Fruit fly (Drosophila melanogaster) whole organism, pupa: ENCODE measurements around the gene Cdc5.
A peak's percentile ranks its signal among the peaks of the same experiment; 100 is the strongest.

Source experiments
- CG10348 ChIP-seq: fragments of 200-800 bp; sonication (Bioruptor generic); IDR thresholded peaks from 2 replicates; pipeline ENCODE4 v1.3.6; 2022; ENCODE audit warnings: missing biosample characterization, missing genetic modification characterization
- CG12605 ChIP-seq: fragments of 200-800 bp; sonication (Bioruptor generic); IDR thresholded peaks from 2 replicates; pipeline ENCODE4 v1.3.6; 2022; ENCODE audit warnings: missing biosample characterization, missing genetic modification characterization
- CG13204 ChIP-seq: fragments of 200-800 bp; sonication (Bioruptor generic); optimal IDR thresholded peaks from 2 replicates; lab custom pipeline; 2018; ENCODE audit warnings: missing biosample characterization, mild to moderate bottlenecking, missing genetic modification characterization, moderate library complexity
- CG14655 ChIP-seq: fragments of 200-800 bp; sonication (Bioruptor generic); optimal IDR thresholded peaks from 3 replicates; lab custom pipeline; 2017; ENCODE audit warnings: mild to moderate bottlenecking, missing biosample characterization, missing genetic modification reagents, missing genetic modification characterization
- CG15710 ChIP-seq: fragments of 200-800 bp; sonication (Bioruptor generic); optimal IDR thresholded peaks from 2 replicates; lab custom pipeline; 2018; ENCODE audit warnings: missing biosample characterization, mild to moderate bottlenecking, missing genetic modification characterization, moderate library complexity
- CG17806 ChIP-seq: fragments of 200-800 bp; sonication (Bioruptor generic); optimal IDR thresholded peaks from 2 replicates; lab custom pipeline; 2018; ENCODE audit warnings: missing biosample characterization, mild to moderate bottlenecking, missing genetic modification characterization, moderate library complexity
- CG32121 ChIP-seq: fragments of 200-800 bp; sonication (Bioruptor generic); IDR thresholded peaks from 2 replicates; pipeline ENCODE4 v1.3.6; 2022; ENCODE audit warnings: missing biosample characterization, missing genetic modification characterization
- CG34367 ChIP-seq: fragments of 200-800 bp; sonication (Bioruptor generic); optimal IDR thresholded peaks from 2 replicates; lab custom pipeline; 2018; ENCODE audit warnings: missing biosample characterization, mild to moderate bottlenecking, missing genetic modification characterization
- CG4496 ChIP-seq: fragments of 200-800 bp; sonication (Bioruptor generic); IDR thresholded peaks from 3 replicates; pipeline ENCODE4 v1.3.6; 2022; ENCODE audit warnings: missing biosample characterization, missing genetic modification characterization
- CG8159 ChIP-seq: fragments of 200-800 bp; sonication (Bioruptor generic); optimal IDR thresholded peaks from 3 replicates; lab custom pipeline; 2018; ENCODE audit warnings: missing biosample characterization, mild to moderate bottlenecking, missing genetic modification characterization, moderate library complexity
- CG8301 ChIP-seq: fragments of 200-800 bp; sonication (Bioruptor generic); optimal IDR thresholded peaks from 2 replicates; lab custom pipeline; 2018; ENCODE audit warnings: missing biosample characterization, mild to moderate bottlenecking, missing genetic modification characterization
- CG9948 ChIP-seq: fragments of 200-800 bp; sonication (Bioruptor generic); optimal IDR thresholded peaks from 2 replicates; lab custom pipeline; 2018; ENCODE audit warnings: missing biosample characterization, mild to moderate bottlenecking, missing genetic modification characterization, moderate library complexity
- D1 ChIP-seq: fragments of 200-800 bp; sonication (Bioruptor generic); optimal IDR thresholded peaks from 2 replicates; lab custom pipeline; 2018; ENCODE audit warnings: missing biosample characterization, mild to moderate bottlenecking, missing genetic modification characterization, moderate library complexity
- EcR ChIP-seq: fragments of 200-800 bp; sonication (Bioruptor generic); optimal IDR thresholded peaks from 3 replicates; lab custom pipeline; 2019; ENCODE audit warnings: missing biosample characterization, missing genetic modification characterization, mild to moderate bottlenecking, moderate library complexity, missing genetic modification reagents
- Ets98B ChIP-seq: fragments of 200-800 bp; sonication (Bioruptor generic); IDR thresholded peaks from 2 replicates; pipeline ENCODE4 v1.3.6; 2022; ENCODE audit warnings: missing biosample characterization, missing genetic modification characterization
- Pif1A ChIP-seq: fragments of 200-800 bp; sonication (Bioruptor generic); optimal IDR thresholded peaks from 3 replicates; lab custom pipeline; 2016; ENCODE audit warnings: missing biosample characterization, missing genetic modification characterization
- Pif1B ChIP-seq: fragments of 200-800 bp; sonication (Bioruptor generic); optimal IDR thresholded peaks from 3 replicates; lab custom pipeline; 2016; ENCODE audit warnings: missing biosample characterization, missing genetic modification characterization
- Snoo ChIP-seq: fragments of 200-800 bp; sonication (Bioruptor generic); optimal IDR thresholded peaks from 3 replicates; lab custom pipeline; 2017; ENCODE audit warnings: missing biosample characterization, mild to moderate bottlenecking, missing genetic modification characterization, inconsistent platforms
- fd96Ca ChIP-seq: fragments of 200-800 bp; sonication (Bioruptor generic); IDR thresholded peaks from 3 replicates; pipeline ENCODE4 v1.3.6; 2022; ENCODE audit warnings: missing biosample characterization, missing genetic modification characterization
- gl ChIP-seq: fragments of 200-800 bp; sonication (Bioruptor generic); optimal IDR thresholded peaks from 2 replicates; lab custom pipeline; 2018; ENCODE audit warnings: missing biosample characterization, mild to moderate bottlenecking, missing genetic modification characterization
- rn ChIP-seq: fragments of 200-800 bp; sonication (Bioruptor generic); IDR thresholded peaks from 2 replicates; pipeline ENCODE4 v1.3.6; 2022; ENCODE audit warnings: missing biosample characterization, missing genetic modification characterization

The Cdc5 gene

dm6 chr3L:350651-351228, 10.4 kb downstream of the Cdc5 start:
- no peak for TF ChIP-seq Snoo (tag; lab: Kevin White, UChicago)
- peak; percentile 72 for TF ChIP-seq CG12605 (GFP tag; lab: Robert Waterston, UW)
- no peak for TF ChIP-seq EcR (GFP tag; lab: Kevin White, UChicago)
- TF ChIP-seq D1 (tag; lab: Kevin White, UChicago), result no peak
- TF ChIP-seq gl (tag; lab: Kevin White, UChicago), result no peak
- peak; percentile 50 for TF ChIP-seq CG17806 (tag; lab: Kevin White, UChicago)
- no peak for TF ChIP-seq CG8159 (tag; lab: Kevin White, UChicago)
- peak; percentile 71 for TF ChIP-seq CG9948 (tag; lab: Kevin White, UChicago)
- peak; percentile 63 for TF ChIP-seq Ets98B (GFP tag; lab: Robert Waterston, UW)
- TF ChIP-seq CG32121 (GFP tag; lab: Robert Waterston, UW), result peak; percentile 82
- peak; percentile 82 for TF ChIP-seq CG4496 (GFP tag; lab: Robert Waterston, UW)
- TF ChIP-seq rn (GFP tag; lab: Robert Waterston, UW), result peak; percentile 39; the same call in 1 of the 2 replicates
- TF ChIP-seq CG15710 (tag; lab: Kevin White, UChicago), result peak; percentile 8
- no peak for TF ChIP-seq CG8301 (tag; lab: Kevin White, UChicago)

- TF ChIP-seq Snoo (tag; lab: Kevin White, UChicago) (no peak), CG15710 (tag; lab: Kevin White, UChicago) (no peak), D1 (tag; lab: Kevin White, UChicago) (no peak), CG34367 (tag; lab: Kevin White, UChicago) (no peak), fd96Ca (GFP tag; lab: Robert Waterston, UW) (no peak), CG17806 (tag; lab: Kevin White, UChicago) (no peak), CG8159 (tag; lab: Kevin White, UChicago) (no peak), EcR (GFP tag; lab: Kevin White, UChicago) (no peak), Ets98B (GFP tag; lab: Robert Waterston, UW) (no peak), CG4496 (GFP tag; lab: Robert Waterston, UW) (no peak)
Measured at dm6 chr3L:349751-350150, 11.4 kb downstream of the Cdc5 start.

DNA sequence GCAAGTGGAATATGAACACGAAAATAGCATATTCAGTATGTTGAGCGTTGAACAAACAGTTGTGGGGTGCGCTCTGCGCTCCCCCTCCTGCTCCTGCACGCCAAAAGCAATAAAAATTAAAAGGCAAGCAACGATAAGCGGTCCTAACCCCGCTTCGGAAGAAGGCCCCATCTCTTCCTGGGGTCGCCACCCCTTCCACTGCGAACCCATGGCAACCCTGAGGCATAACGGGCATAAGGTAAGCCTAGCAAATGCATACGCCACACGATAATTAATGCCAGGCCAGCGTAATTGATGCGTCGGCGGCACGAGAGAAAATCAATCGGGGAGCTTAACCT, 12.8 kb downstream of the Cdc5 start:
- TF ChIP-seq CG17806 (tag; lab: Kevin White, UChicago) (no peak), CG13204 (no peak), EcR (GFP tag; lab: Kevin White, UChicago) (no peak)

dm6 chr3L:347641-348405, 13.4 kb downstream of the Cdc5 start:
- TF ChIP-seq CG4496 (GFP tag; lab: Robert Waterston, UW) (peak; percentile 92), Pif1B (GFP tag; lab: Kevin White, UChicago) (peak; percentile 86), CG9948 (tag; lab: Kevin White, UChicago) (peak; percentile 82), CG34367 (tag; lab: Kevin White, UChicago) (peak; percentile 81), CG8301 (tag; lab: Kevin White, UChicago) (peak; percentile 92), rn (GFP tag; lab: Robert Waterston, UW) (peak; percentile 87), CG32121 (GFP tag; lab: Robert Waterston, UW) (peak; percentile 90), CG8159 (tag; lab: Kevin White, UChicago) (peak; percentile 83), fd96Ca (GFP tag; lab: Robert Waterston, UW) (peak; percentile 91), CG13204 (peak; percentile 53), EcR (GFP tag; lab: Kevin White, UChicago) (peak; percentile 55), Pif1A (GFP tag; lab: Kevin White, UChicago) (peak; percentile 90), gl (tag; lab: Kevin White, UChicago) (peak; percentile 72), CG17806 (tag; lab: Kevin White, UChicago) (peak; percentile 84), Ets98B (GFP tag; lab: Robert Waterston, UW) (peak; percentile 93), CG10348 (GFP tag; lab: Robert Waterston, UW) (0 out of 2 replicates have a peak, but pooled peaks have one; percentile 39), CG15710 (tag; lab: Kevin White, UChicago) (peak; percentile 82), Snoo (tag; lab: Kevin White, UChicago) (peak; percentile 76), CG12605 (GFP tag; lab: Robert Waterston, UW) (peak; percentile 83), D1 (tag; lab: Kevin White, UChicago) (peak; percentile 36), CG14655 (GFP tag; lab: Kevin White, UChicago) (peak; percentile 95)

DNA sequence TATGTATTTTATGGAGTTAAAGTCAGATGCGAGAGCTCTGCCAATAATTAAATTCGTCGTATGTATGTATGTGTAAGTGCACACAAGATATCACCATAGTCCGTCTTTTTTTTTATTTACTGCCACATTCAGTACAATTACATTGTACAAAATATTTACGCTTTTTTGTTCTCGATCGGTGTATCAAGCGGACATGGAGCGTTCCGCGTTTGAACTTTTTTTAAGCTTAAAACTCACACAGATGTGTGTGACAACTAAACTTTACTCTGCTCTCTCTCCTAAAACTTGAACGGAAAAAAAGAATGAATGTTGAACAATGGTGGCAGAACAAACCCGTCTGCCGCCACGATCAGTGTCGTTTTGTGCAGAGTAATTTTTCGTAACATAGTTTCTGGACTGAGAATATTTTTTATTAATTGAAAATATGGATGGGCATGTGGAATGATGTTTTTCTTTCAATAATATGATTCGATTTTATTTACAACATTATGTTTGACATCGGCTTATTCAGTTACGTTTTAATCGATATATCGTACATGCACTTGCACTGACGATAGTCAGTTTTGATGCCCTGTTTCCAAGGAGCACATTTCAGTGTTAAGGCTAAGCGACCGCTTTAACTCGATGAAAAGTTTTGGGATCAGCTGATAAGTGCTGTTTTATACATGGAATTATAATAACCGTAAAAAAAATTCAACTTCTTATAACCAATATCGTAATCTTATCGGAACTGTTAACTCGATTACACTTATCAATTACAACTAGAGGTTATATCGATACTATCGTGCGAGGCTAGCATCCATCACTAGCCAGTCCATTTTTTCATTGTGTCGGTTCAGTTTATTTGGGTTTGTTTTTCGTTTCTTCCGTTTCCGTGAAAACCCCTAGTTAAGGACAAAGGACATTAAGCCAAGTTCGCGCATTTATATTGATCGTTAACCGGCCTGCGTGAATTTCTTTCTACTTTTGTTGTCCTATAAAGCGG, 14.2 kb downstream of the Cdc5 start, which contains the start of gene mth:
TSS of gene mth (minus strand) at position 302 of the 985 bp plus-strand sequence.
- TF ChIP-seq Pif1B (GFP tag; lab: Kevin White, UChicago), result peak; percentile 9
- peak; percentile 49; the same call in 1 of the 2 replicates for TF ChIP-seq CG32121 (GFP tag; lab: Robert Waterston, UW)
- no peak for TF ChIP-seq CG9948 (tag; lab: Kevin White, UChicago)
- peak; percentile 23 for TF ChIP-seq Snoo (tag; lab: Kevin White, UChicago)
- TF ChIP-seq fd96Ca (GFP tag; lab: Robert Waterston, UW), result no peak; the same call in 1 of the 3 replicates
- no peak for TF ChIP-seq EcR (GFP tag; lab: Kevin White, UChicago)
- TF ChIP-seq CG10348 (GFP tag; lab: Robert Waterston, UW), result no peak
- TF ChIP-seq CG17806 (tag; lab: Kevin White, UChicago), result no peak
- TF ChIP-seq gl (tag; lab: Kevin White, UChicago), result peak; percentile 20
- TF ChIP-seq CG8159 (tag; lab: Kevin White, UChicago), result no peak
- peak; percentile 48 for TF ChIP-seq Pif1A (GFP tag; lab: Kevin White, UChicago)
- peak; percentile 5; the same call in 1 of the 2 replicates for TF ChIP-seq Ets98B (GFP tag; lab: Robert Waterston, UW)
- TF ChIP-seq D1 (tag; lab: Kevin White, UChicago), result no peak
- TF ChIP-seq CG15710 (tag; lab: Kevin White, UChicago), result peak; percentile 28
- TF ChIP-seq CG8301 (tag; lab: Kevin White, UChicago), result no peak
- TF ChIP-seq CG4496 (GFP tag; lab: Robert Waterston, UW), result no peak; the same call in 1 of the 3 replicates
- peak; percentile 47; the same call in 1 of the 2 replicates for TF ChIP-seq rn (GFP tag; lab: Robert Waterston, UW)
- no peak for TF ChIP-seq CG13204
- no peak for TF ChIP-seq CG12605 (GFP tag; lab: Robert Waterston, UW)
- no peak for TF ChIP-seq CG34367 (tag; lab: Kevin White, UChicago)
- no peak for TF ChIP-seq CG14655 (GFP tag; lab: Kevin White, UChicago)
- TF ChIP-seq, all 21 proteins: peak for 8
